Worm (Caenorhabditis elegans) whole organism, L4/young adult: ENCODE measurements around the gene F09C8.2.

Experiments used
- W03F9.2 ChIP-seq: fragments of 150-350 bp; optimal IDR thresholded peaks from 2 replicates; lab custom pipeline; 2014; ENCODE audit warnings: missing biosample characterization, missing genetic modification characterization
- him-1 ChIP-seq: sonication (generic microtip); optimal IDR thresholded peaks from 2 replicates; lab custom pipeline; 2016; ENCODE audit warnings: missing genotype, missing genetic modification reagents, missing genetic modification characterization, missing compliant biosample characterization

- TF ChIP-seq W03F9.2 (tag; lab: Kevin White, UChicago) (no peak), him-1 (no peak)
These were observed 48.7 kb downstream of the F09C8.2 start for ce11 chrX:16098104-16098638.
